Fruit fly (Drosophila melanogaster): ENCODE measurements around the gene CG9389.

CG9389 gene

DNA sequence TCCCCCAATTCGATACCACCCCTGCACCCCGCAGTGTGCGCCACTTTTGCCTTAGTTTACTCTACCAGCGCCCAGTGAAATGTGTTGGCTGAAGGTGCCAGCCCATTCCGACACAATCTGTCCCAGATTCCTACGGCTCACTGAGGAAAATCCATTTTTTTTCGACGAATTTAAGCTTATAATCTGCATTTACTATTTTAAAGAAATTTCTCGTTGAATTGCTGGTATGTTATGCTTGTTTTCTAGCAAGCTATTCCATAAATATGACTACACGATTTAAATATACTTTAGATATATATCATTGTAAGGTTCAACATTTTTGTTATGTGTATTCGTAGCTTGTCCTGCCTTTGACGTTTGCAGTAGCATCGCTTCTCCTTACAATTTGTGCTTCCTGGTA, 47.1 kb downstream of the CG9389 start:
- TF ChIP-seq Eip93F (GFP tag; optimal IDR thresholded peaks at IDR 0.05) (no peak), lz (GFP tag; optimal IDR thresholded peaks at IDR 0.05) (no peak), Ets21C (GFP tag; optimal IDR thresholded peaks at IDR 0.05) (no peak), CG16779 (tag; optimal IDR thresholded peaks at IDR 0.05) (no peak), CG11902 (GFP tag; optimal IDR thresholded peaks at IDR 0.05) (no peak), CG34406 (GFP tag; optimal IDR thresholded peaks at IDR 0.05) (no peak), CG6163 (GFP tag; IDR thresholded peaks at IDR 0.05) (no peak), Hr38 (GFP tag; optimal IDR thresholded peaks at IDR 0.05) (no peak), CG6808 (GFP tag; optimal IDR thresholded peaks at IDR 0.05) (no peak), vri (GFP tag; optimal IDR thresholded peaks at IDR 0.05) (no peak), salr (GFP tag; optimal IDR thresholded peaks at IDR 0.05) (peak in 1 of 2 experiments; percentile 38), Met (GFP tag; optimal IDR thresholded peaks at IDR 0.05) (no peak), fd59A (GFP tag; optimal IDR thresholded peaks at IDR 0.05) (no peak), fkh (GFP tag; optimal IDR thresholded peaks at IDR 0.05) (no peak), Lpt (GFP tag; optimal IDR thresholded peaks at IDR 0.05) (peak; percentile 26), net (GFP tag; optimal IDR thresholded peaks at IDR 0.05) (no peak), Eip75B (GFP tag; optimal IDR thresholded peaks at IDR 0.05) (no peak), CG10669 (GFP tag; optimal IDR thresholded peaks at IDR 0.05) (no peak), CG31627 (GFP tag; optimal IDR thresholded peaks at IDR 0.05) (no peak), ss (GFP tag; optimal IDR thresholded peaks at IDR 0.05) (no peak), Hr4 (GFP tag; optimal IDR thresholded peaks at IDR 0.05) (peak; percentile 60), CG11294 (GFP tag; IDR thresholded peaks at IDR 0.05) (no peak), topi (GFP tag; optimal IDR thresholded peaks at IDR 0.05) (no peak), fd85E (GFP tag; optimal IDR thresholded peaks at IDR 0.05) (no peak), CG11762 (GFP tag; optimal IDR thresholded peaks at IDR 0.05; ENCODE audit: insufficient read depth) (peak; percentile 8), svp (GFP tag) (peak; percentile 30), CG1621 (tag; optimal IDR thresholded peaks at IDR 0.05) (no peak), CG10631 (GFP tag; optimal IDR thresholded peaks at IDR 0.05) (no peak), Sox102F (GFP tag; optimal IDR thresholded peaks at IDR 0.05) (no peak), CG8632 (GFP tag; optimal IDR thresholded peaks at IDR 0.05) (no peak), CG4318 (GFP tag; optimal IDR thresholded peaks at IDR 0.05) (no peak), OdsH (GFP tag; optimal IDR thresholded peaks at IDR 0.05) (peak; percentile 34), Smox (GFP tag; optimal IDR thresholded peaks at IDR 0.05) (no peak), pdm3 (GFP tag; optimal IDR thresholded peaks at IDR 0.05) (peak; percentile 47), Sox14 (GFP tag; optimal IDR thresholded peaks at IDR 0.05) (peak; percentile 9), acj6 (GFP tag; optimal IDR thresholded peaks at IDR 0.05) (peak; percentile 33), CG3032 (tag; optimal IDR thresholded peaks at IDR 0.05) (no peak), Ets96B (tag; optimal IDR thresholded peaks at IDR 0.05) (peak; percentile 3), CG6792 (GFP tag; optimal IDR thresholded peaks at IDR 0.05) (no peak), cyc (GFP tag; optimal IDR thresholded peaks at IDR 0.05) (no peak), CG6854 (GFP tag; optimal IDR thresholded peaks at IDR 0.05) (no peak), achi (GFP tag; optimal IDR thresholded peaks at IDR 0.05) (peak; percentile 38), CG6276 (GFP tag; optimal IDR thresholded peaks at IDR 0.05) (peak; percentile 61), CG9139 (GFP tag; optimal IDR thresholded peaks at IDR 0.05) (no peak), dsx (GFP tag; optimal IDR thresholded peaks at IDR 0.05; ENCODE audit: poor library complexity, severe bottlenecking) (no peak), Gug (GFP tag; IDR thresholded peaks at IDR 0.05) (peak; percentile 31; the same call in 1 of the 2 replicates), spab (GFP tag; optimal IDR thresholded peaks at IDR 0.05) (no peak), Blimp-1 (GFP tag; optimal IDR thresholded peaks at IDR 0.05) (no peak), CG8319 (GFP tag; optimal IDR thresholded peaks at IDR 0.05) (no peak), Sox15 (GFP tag; optimal IDR thresholded peaks at IDR 0.05) (no peak), CG7368 (GFP tag; optimal IDR thresholded peaks at IDR 0.05) (no peak), dac (GFP tag; optimal IDR thresholded peaks at IDR 0.05) (no peak), CG3919 (GFP tag; optimal IDR thresholded peaks at IDR 0.05) (peak; percentile 39)
